Fruit fly (Drosophila melanogaster): ENCODE data around the gene Cyp6d5.

The Cyp6d5 gene

dm6 chr3R:14013827-14014488 is 15.1 kb upstream of the Cyp6d5 start (continued):
- TF ChIP-seq CG12769 (tag; optimal IDR thresholded peaks at IDR 0.05) (peak; percentile 57), D (optimal IDR thresholded peaks at IDR 0.05) (peak; percentile 32), D (GFP tag; optimal IDR thresholded peaks at IDR 0.05) (no peak), Rfx (GFP tag; IDR thresholded peaks at IDR 0.05) (peak; percentile 45; the same call in 1 of the 2 replicates), dm (GFP tag; optimal IDR thresholded peaks at IDR 0.05) (no peak), CG2199 (GFP tag; IDR thresholded peaks at IDR 0.05) (peak; percentile 82; the same call in 2 of the 3 replicates), Hr51 (GFP tag; optimal IDR thresholded peaks at IDR 0.05) (peak in 1 of 2 experiments; percentile 18), CG13296 (GFP tag; optimal IDR thresholded peaks at IDR 0.05) (peak; percentile 35), btn (GFP tag; optimal IDR thresholded peaks at IDR 0.05) (no peak), CG14441 (GFP tag; IDR thresholded peaks at IDR 0.05) (peak; percentile 22; the same call in 1 of the 2 replicates), CG1024 (GFP tag; IDR thresholded peaks at IDR 0.05) (no peak), Hr78 (GFP tag; optimal IDR thresholded peaks at IDR 0.05) (peak in 1 of 2 experiments; percentile 25), mirr (GFP tag; optimal IDR thresholded peaks at IDR 0.05) (peak; percentile 37), CG2678 (tag; optimal IDR thresholded peaks at IDR 0.05) (peak; percentile 31), Nf-YB (GFP tag; optimal IDR thresholded peaks at IDR 0.05) (no peak), ken (GFP tag; IDR thresholded peaks at IDR 0.05) (no peak), CG4820 (GFP tag; optimal IDR thresholded peaks at IDR 0.05) (no peak), gce (GFP tag; IDR thresholded peaks at IDR 0.05) (peak; percentile 41; the same call in 1 of the 3 replicates), z (GFP tag; IDR thresholded peaks at IDR 0.05) (no peak), CG2712 (tag; optimal IDR thresholded peaks at IDR 0.05) (peak; percentile 27), Meics (GFP tag; optimal IDR thresholded peaks at IDR 0.05) (peak; percentile 6), CG17361 (GFP tag; IDR thresholded peaks at IDR 0.05) (peak; percentile 26; the same call in 1 of the 3 replicates), CG12071 (GFP tag; optimal IDR thresholded peaks at IDR 0.05) (peak; percentile 5), vvl (GFP tag; IDR thresholded peaks at IDR 0.05) (peak; percentile 13; the same call in 1 of the 2 replicates), Rx (GFP tag; IDR thresholded peaks at IDR 0.05) (no peak), NFAT (GFP tag; IDR thresholded peaks at IDR 0.05) (no peak), ase (GFP tag; IDR thresholded peaks at IDR 0.05) (0 out of 3 replicates have a peak, but pooled peaks have one; percentile 32), CG14014 (GFP tag; IDR thresholded peaks at IDR 0.05) (0 out of 2 replicates have a peak, but pooled peaks have one; percentile 36), CG18476 (GFP tag; optimal IDR thresholded peaks at IDR 0.05) (no peak), row (GFP tag; IDR thresholded peaks at IDR 0.05) (peak; percentile 27; the same call in 2 of the 3 replicates), CG18262 (tag; optimal IDR thresholded peaks at IDR 0.05) (peak; percentile 30), chinmo (GFP tag; IDR thresholded peaks at IDR 0.05; ENCODE audit: partially characterized antibody) (peak; percentile 86; the same call in 2 of the 4 replicates), cad (GFP tag; optimal IDR thresholded peaks at IDR 0.05) (no peak), CG9727 (GFP tag; optimal IDR thresholded peaks at IDR 0.05) (peak; percentile 33), CG10979 (tag; optimal IDR thresholded peaks at IDR 0.05) (peak; percentile 26), D19A (tag; optimal IDR thresholded peaks at IDR 0.05) (peak; percentile 94), vnd (GFP tag; IDR thresholded peaks at IDR 0.05; ENCODE audit: partially characterized antibody) (no peak)

- TF ChIP-seq abd-A (tag; optimal IDR thresholded peaks at IDR 0.05) (peak; percentile 44), crol (GFP tag; IDR thresholded peaks at IDR 0.05) (peak; percentile 63), scrt (GFP tag; optimal IDR thresholded peaks at IDR 0.05) (peak; percentile 54), ftz-f1 (GFP tag; optimal IDR thresholded peaks at IDR 0.05) (peak; percentile 39), CG32532 (GFP tag; IDR thresholded peaks at IDR 0.05) (no peak), mirr (GFP tag; optimal IDR thresholded peaks at IDR 0.05) (peak; percentile 32), chif (GFP tag; optimal IDR thresholded peaks at IDR 0.05) (no peak), CG18262 (tag; optimal IDR thresholded peaks at IDR 0.05) (peak; percentile 8), ara (GFP tag; IDR thresholded peaks at IDR 0.05) (0 out of 2 replicates have a peak, but pooled peaks have one; percentile 10), Taf1 (GFP tag; IDR thresholded peaks at IDR 0.05) (no peak), Med (GFP tag) (peak; percentile 50), CG9932 (GFP tag; IDR thresholded peaks at IDR 0.05) (peak; percentile 27; the same call in 1 of the 2 replicates), CG7556 (GFP tag; optimal IDR thresholded peaks at IDR 0.05) (no peak), CG2199 (GFP tag; IDR thresholded peaks at IDR 0.05) (0 out of 3 replicates have a peak, but pooled peaks have one; percentile 33), CG9817 (tag; optimal IDR thresholded peaks at IDR 0.05) (no peak)
These were observed 14.4 kb upstream of the Cyp6d5 start for dm6 chr3R:14014580-14014979.

Data from whole organism, embryonic.